Worm (Caenorhabditis elegans): Measurements from ENCODE around the gene polh-1.

The polh-1 gene

DNA sequence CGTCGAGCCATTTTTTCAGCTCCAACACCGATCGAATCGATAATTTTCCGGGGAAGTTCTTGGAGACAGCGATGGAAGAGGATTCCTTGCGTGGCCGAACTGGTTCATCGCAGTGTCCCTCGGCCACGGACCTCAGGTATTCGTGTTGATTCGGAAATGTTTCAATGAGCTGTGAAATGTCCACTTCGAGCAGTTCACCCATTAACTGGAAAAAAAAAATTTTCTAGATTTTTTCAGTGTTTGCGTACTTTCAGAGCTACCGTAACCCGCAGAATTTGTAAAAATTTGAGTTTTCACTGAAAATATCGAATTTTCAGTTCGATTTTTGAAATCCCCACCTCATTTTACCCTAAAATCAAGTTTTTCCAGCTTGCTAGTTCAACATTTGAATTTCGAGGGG lies 2.2 kb downstream of the polh-1 start:
- no peak for TF ChIP-seq lin-13 (GFP tag; optimal IDR thresholded peaks at IDR 0.05)
- TF ChIP-seq nhr-6 (tag; optimal IDR thresholded peaks at IDR 0.05): no peak
- TF ChIP-seq lin-11 (tag; optimal IDR thresholded peaks at IDR 0.05): no peak
- TF ChIP-seq mab-5 (tag; optimal IDR thresholded peaks at IDR 0.05): no peak
- no peak for TF ChIP-seq elt-3 (tag; optimal IDR thresholded peaks at IDR 0.05)
- TF ChIP-seq ceh-82 (tag; optimal IDR thresholded peaks at IDR 0.05): no peak
- no peak for TF ChIP-seq Y55F3AM.14 (GFP tag; optimal IDR thresholded peaks at IDR 0.05)
- TF ChIP-seq unc-55 (GFP tag; optimal IDR thresholded peaks at IDR 0.05): no peak
- no peak for TF ChIP-seq lsy-2 (tag; optimal IDR thresholded peaks at IDR 0.05)
- no peak for TF ChIP-seq nhr-129 (tag; optimal IDR thresholded peaks at IDR 0.05)
- TF ChIP-seq nhr-237 (tag; optimal IDR thresholded peaks at IDR 0.05): no peak
- TF ChIP-seq dmd-4 (tag; optimal IDR thresholded peaks at IDR 0.05): no peak
- TF ChIP-seq nhr-11 (tag; optimal IDR thresholded peaks at IDR 0.05): no peak
- TF ChIP-seq gmeb-1 (tag; optimal IDR thresholded peaks at IDR 0.05): no peak
- no peak for TF ChIP-seq lin-39 (tag; optimal IDR thresholded peaks at IDR 0.05)

ce11 chrIII:1943488-1943887 lies 6.6 kb downstream of the polh-1 start, which contains the start of gene F53A3.1:
Gene F53A3.1 (minus strand): TSS chrIII:1943637.
- TF ChIP-seq nhr-129 (tag; optimal IDR thresholded peaks at IDR 0.05) (no peak), nhr-11 (tag; optimal IDR thresholded peaks at IDR 0.05) (no peak), fos-1 (tag; optimal IDR thresholded peaks at IDR 0.05) (no peak), crh-2 (tag; optimal IDR thresholded peaks at IDR 0.05) (no peak), lin-11 (tag; optimal IDR thresholded peaks at IDR 0.05) (no peak), elt-1 (tag; optimal IDR thresholded peaks at IDR 0.05) (no peak), unc-62 (GFP tag; optimal IDR thresholded peaks at IDR 0.05) (no peak), alr-1 (tag; optimal IDR thresholded peaks at IDR 0.05) (no peak), nhr-237 (tag; optimal IDR thresholded peaks at IDR 0.05) (no peak), unc-39 (tag; optimal IDR thresholded peaks at IDR 0.05) (no peak), lin-13 (GFP tag; optimal IDR thresholded peaks at IDR 0.05) (no peak), elt-3 (tag; optimal IDR thresholded peaks at IDR 0.05) (no peak), mbf-1 (tag; optimal IDR thresholded peaks at IDR 0.05) (no peak), gmeb-1 (tag; optimal IDR thresholded peaks at IDR 0.05) (no peak), C34F6.9 (tag; optimal IDR thresholded peaks at IDR 0.05) (no peak), egl-27 (tag; optimal IDR thresholded peaks at IDR 0.05) (no peak), nhr-6 (tag; optimal IDR thresholded peaks at IDR 0.05) (no peak)

- TF ChIP-seq aly-2 (tag; optimal IDR thresholded peaks at IDR 0.05) (no peak), lsy-2 (tag; optimal IDR thresholded peaks at IDR 0.05) (peak in 1 of 2 experiments; percentile 47), ceh-16 (tag; optimal IDR thresholded peaks at IDR 0.05) (no peak)
Measured at ce11 chrIII:1939625-1939988, 10.5 kb downstream of the polh-1 start.

DNA sequence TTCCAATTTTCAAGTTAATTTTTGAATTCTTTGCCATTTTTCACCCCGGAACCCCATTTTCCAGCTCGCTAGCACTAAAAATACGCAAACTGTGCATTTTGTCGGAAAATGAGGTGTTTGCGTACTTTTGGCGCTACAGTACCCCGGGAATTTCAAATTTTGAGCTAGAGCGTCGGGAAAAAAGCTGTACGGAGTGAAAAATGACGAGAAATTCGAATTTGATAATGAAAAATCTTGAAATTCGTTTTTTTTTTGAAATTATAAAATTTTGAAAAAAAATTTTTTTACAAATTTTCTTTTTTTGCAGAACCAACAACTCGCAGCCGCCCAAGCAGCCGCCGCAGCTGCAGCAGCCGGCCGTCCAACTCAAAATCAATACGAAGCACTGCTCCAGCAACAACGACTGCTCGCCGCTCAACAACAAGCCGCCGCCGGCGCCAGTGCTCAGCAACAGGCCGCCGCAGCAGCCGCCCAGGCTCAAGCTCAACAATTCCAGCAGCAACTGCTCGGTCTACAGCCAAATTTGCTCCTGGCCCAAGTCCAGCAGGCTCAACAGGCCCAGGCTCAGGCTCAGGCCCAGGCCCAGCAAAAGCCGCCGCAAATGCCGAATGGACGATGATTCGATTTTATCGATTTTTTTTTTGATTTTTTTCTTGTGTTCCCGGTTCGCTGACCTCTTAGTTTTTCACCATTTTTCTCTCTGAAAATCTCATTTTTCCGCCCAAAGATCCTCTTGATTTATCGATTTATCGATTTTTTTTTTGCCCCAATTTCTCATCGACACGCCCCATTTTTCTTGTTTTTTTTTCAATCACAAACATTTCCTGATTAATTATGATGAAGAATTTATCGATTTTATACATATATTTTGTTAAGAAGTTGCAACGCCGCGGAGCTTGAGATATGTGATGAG lies 11.1 kb downstream of the polh-1 start:
- no peak for TF ChIP-seq ztf-4 (tag; optimal IDR thresholded peaks at IDR 0.05)
- TF ChIP-seq lin-13 (GFP tag; optimal IDR thresholded peaks at IDR 0.05): peak; percentile 48
- TF ChIP-seq lsy-2 (tag; optimal IDR thresholded peaks at IDR 0.05): peak; percentile 7 to 65

DNA sequence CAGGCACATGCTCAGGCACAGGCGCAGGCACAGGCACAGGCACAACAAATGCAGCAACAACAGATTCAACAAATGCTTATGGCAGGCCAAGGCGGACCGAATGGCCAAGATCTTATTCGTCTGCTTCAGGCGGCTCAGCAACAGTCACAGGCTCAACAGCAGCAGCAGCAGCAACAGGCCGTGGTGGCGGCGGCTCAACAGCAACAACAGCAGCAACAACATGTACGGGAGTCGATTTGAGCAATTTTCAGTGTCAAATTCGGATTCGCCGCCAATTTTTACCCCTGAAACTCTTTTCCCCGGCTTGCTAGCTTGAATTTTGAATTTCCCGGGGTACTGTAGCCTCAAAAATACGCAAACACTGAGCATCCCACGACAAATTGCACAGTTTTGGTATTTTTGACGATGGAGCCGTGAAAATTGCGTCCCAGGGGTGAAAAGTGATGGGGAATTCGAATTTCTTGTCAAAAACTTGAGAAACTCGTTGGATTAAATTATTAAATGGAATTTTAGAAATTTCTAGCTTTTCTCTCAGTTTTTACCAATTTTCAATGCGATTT lies 12.1 kb downstream of the polh-1 start:
- peak; percentile 70 for TF ChIP-seq lin-13 (GFP tag; optimal IDR thresholded peaks at IDR 0.05)
- no peak for TF ChIP-seq alr-1 (tag; optimal IDR thresholded peaks at IDR 0.05)
- TF ChIP-seq nhr-12 (tag; optimal IDR thresholded peaks at IDR 0.05): no peak
- no peak for TF ChIP-seq ceh-82 (tag; optimal IDR thresholded peaks at IDR 0.05)
- no peak for TF ChIP-seq gmeb-1 (tag; optimal IDR thresholded peaks at IDR 0.05)
- peak in 1 of 2 experiments; percentile 60 for TF ChIP-seq lsy-2 (tag; optimal IDR thresholded peaks at IDR 0.05)
- no peak for TF ChIP-seq sem-4 (tag; optimal IDR thresholded peaks at IDR 0.05)
- TF ChIP-seq ceh-16 (tag; optimal IDR thresholded peaks at IDR 0.05): no peak

DNA sequence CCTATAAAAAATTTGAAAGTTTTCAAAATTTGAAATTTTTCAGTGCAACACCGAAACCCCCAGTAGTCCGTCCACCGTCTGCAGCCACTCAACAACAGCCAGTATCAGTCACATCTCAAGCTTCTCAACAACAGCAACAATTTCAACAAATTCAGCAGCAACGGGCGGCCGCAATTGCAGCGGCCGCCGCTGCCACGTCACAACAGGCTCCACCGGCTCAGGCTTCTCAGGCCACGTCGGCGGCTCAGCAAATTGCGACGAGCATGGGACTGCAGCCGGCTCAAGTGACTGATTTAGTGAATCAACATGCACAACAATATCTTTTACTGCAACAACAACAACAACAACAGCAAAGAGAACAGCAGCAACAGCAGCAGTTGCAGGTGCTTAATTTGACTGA lies 15.9 kb downstream of the polh-1 start:
- TF ChIP-seq Y55F3AM.14 (GFP tag; optimal IDR thresholded peaks at IDR 0.05) (no peak), blmp-1 (tag; optimal IDR thresholded peaks at IDR 0.05; ENCODE audit: insufficient read depth) (no peak), alr-1 (tag; optimal IDR thresholded peaks at IDR 0.05) (no peak), unc-39 (tag; optimal IDR thresholded peaks at IDR 0.05) (no peak), lin-13 (GFP tag; optimal IDR thresholded peaks at IDR 0.05) (no peak), dmd-4 (tag; optimal IDR thresholded peaks at IDR 0.05) (no peak), peb-1 (tag; optimal IDR thresholded peaks at IDR 0.05) (no peak), nhr-11 (tag; optimal IDR thresholded peaks at IDR 0.05) (no peak), nhr-12 (tag; optimal IDR thresholded peaks at IDR 0.05) (no peak), nhr-25 (tag; optimal IDR thresholded peaks at IDR 0.05) (no peak), ztf-4 (tag; optimal IDR thresholded peaks at IDR 0.05) (no peak), nhr-21 (tag; optimal IDR thresholded peaks at IDR 0.05) (no peak), ZK546.5 (tag; optimal IDR thresholded peaks at IDR 0.05) (no peak), fos-1 (tag; optimal IDR thresholded peaks at IDR 0.05) (no peak), R02D3.7 (tag; optimal IDR thresholded peaks at IDR 0.05) (no peak), nhr-6 (tag; optimal IDR thresholded peaks at IDR 0.05) (no peak), crh-2 (tag; optimal IDR thresholded peaks at IDR 0.05) (no peak), ztf-1 (GFP tag; conservative IDR thresholded peaks at IDR 0.05) (no peak), nhr-77 (tag; optimal IDR thresholded peaks at IDR 0.05) (no peak), mbf-1 (tag; optimal IDR thresholded peaks at IDR 0.05) (no peak)

Data from whole organism, L2 larva.